Worm (Caenorhabditis elegans) whole organism, early embryonic: ENCODE results near the gene ZK1010.10.

Experiments used
- ama-1 ChIP-seq: fragments of 150-350 bp; optimal IDR thresholded peaks from 2 replicates; lab custom pipeline; 2014
- ceh-13 ChIP-seq: fragments of 200-800 bp; sonication (Bioruptor generic); optimal IDR thresholded peaks from 2 replicates; lab custom pipeline; 2018; ENCODE audit warnings: mild to moderate bottlenecking, missing genetic modification characterization, missing compliant biosample characterization
- ceh-36 ChIP-seq: sonication (generic microtip); optimal IDR thresholded peaks from 2 replicates; lab custom pipeline; 2016; ENCODE audit warnings: missing genetic modification characterization, inconsistent platforms, missing compliant biosample characterization
- flt-1 ChIP-seq: fragments of 200-800 bp; sonication (Bioruptor generic); IDR thresholded peaks from 2 replicates; pipeline ENCODE4 v1.3.6; 2022; ENCODE audit warnings: missing genetic modification characterization, missing compliant biosample characterization
- hmbx-1 ChIP-seq: sonication (generic microtip); optimal IDR thresholded peaks from 2 replicates; lab custom pipeline; 2016; ENCODE audit warnings: mild to moderate bottlenecking, missing genetic modification characterization, missing compliant biosample characterization
- hmg-4 ChIP-seq: fragments of 200-800 bp; sonication (Bioruptor generic); optimal IDR thresholded peaks from 2 replicates; lab custom pipeline; 2018; ENCODE audit warnings: mild to moderate bottlenecking, missing genetic modification characterization, missing compliant biosample characterization
- hnd-1 ChIP-seq: sonication (generic microtip); optimal IDR thresholded peaks from 2 replicates; lab custom pipeline; 2016; ENCODE audit warnings: missing genetic modification characterization, missing compliant biosample characterization
- pes-1 ChIP-seq: fragments of 200-800 bp; sonication (Bioruptor generic); IDR thresholded peaks from 2 replicates; pipeline ENCODE4 v1.3.6; 2022; ENCODE audit warnings: missing genetic modification reagents, missing genetic modification characterization, missing compliant biosample characterization
- sea-1 ChIP-seq: fragments of 200-800 bp; sonication (Bioruptor generic); conservative IDR thresholded peaks from 2 replicates; pipeline ENCODE4 v1.3.6; 2022; ENCODE audit warnings: missing genetic modification characterization, missing compliant biosample characterization
- tbx-11 ChIP-seq: fragments of 200-800 bp; sonication (Bioruptor generic); IDR thresholded peaks from 2 replicates; pipeline ENCODE4 v1.3.6; 2022; ENCODE audit warnings: missing genetic modification characterization, missing compliant biosample characterization
- tbx-37 ChIP-seq: fragments of 200-800 bp; sonication (Bioruptor generic); conservative IDR thresholded peaks from 2 replicates; pipeline ENCODE4 v1.3.6; 2022; ENCODE audit warnings: missing genetic modification reagents, missing genetic modification characterization, missing compliant biosample characterization
- tra-4 ChIP-seq: sonication (generic microtip); optimal IDR thresholded peaks from 2 replicates; lab custom pipeline; 2017; ENCODE audit warnings: missing genetic modification characterization, missing compliant biosample characterization

DNA sequence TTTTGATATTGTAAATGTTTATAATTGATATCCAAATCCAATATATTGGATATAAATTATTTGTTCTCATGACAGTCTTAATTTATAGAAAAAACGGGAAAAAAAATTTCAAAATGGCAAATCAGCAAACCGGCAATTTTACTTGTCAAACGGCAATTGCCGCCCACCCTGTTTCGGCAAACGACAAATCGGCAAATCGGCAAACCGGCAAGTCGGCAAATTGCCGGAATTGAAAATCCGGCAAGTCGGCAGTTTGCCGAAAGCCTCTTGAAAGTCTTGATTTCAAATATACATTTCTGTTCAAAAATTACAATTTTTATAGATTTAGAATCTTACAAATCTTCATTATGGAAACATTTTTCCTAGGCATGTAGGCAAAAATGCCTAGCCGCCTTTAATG, 25.8 kb downstream of the ZK1010.10 start:
- TF ChIP-seq pes-1 (no peak), tbx-11 (GFP tag; lab: Robert Waterston, UW) (no peak), ama-1 (lab: Kevin White, UChicago) (no peak), ceh-36 (tag; lab: Kevin White, UChicago) (no peak), flt-1 (no peak), hmg-4 (GFP tag; lab: Kevin White, UChicago) (no peak), hnd-1 (tag; lab: Kevin White, UChicago) (no peak), tra-4 (no peak), sea-1 (GFP tag; lab: Robert Waterston, UW) (no peak), tbx-37 (no peak), hmbx-1 (no peak), ceh-13 (GFP tag; lab: Kevin White, UChicago) (no peak)
